Worm (Caenorhabditis elegans): ENCODE measurements around the gene vwa-8.

Gene vwa-8

DNA sequence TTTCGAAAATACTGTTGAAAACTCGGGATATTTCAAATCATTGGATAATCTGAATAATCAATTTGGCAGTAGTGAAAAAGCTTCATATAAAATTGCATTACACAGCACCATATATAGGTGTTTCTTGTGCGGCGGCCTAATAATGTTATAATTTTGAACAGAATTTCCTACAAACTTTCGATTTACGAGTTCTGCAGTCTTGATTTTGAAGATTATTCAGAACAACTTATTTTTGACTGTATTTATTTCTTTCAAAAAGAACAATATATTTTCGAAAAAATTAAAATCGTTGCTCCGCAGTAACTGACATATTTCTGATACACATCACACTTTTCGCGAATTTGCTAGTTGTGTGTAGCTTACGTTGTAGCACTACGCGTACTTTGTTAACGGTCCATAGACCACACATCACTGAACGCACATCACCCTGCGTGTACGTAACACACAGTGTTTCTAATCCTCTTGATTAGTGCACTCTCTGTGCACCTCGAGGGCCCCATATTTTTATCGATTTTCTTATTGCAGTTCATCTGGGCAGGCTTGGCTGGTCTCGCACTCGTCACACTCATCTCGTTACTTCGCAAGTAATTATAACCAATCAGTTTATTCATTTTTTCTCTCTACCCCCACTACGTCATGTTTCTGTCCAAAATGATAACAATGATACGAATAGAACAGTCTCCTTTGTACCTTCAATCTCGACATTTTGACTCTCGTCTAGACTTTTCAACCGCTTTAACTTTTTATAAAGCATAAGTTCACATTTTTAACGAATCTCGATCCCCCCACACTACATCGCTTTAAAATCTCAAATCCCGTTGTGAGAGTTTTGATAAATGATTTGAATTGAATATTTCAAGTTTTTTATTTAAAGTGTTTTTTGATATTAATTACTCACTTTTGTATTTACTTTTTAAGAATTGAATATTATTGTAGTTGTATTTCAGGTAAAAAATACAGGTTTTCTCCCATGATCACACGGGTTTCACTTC is at the start of gene vwa-8, which contains the start of gene F11C1.1:
Gene vwa-8, plus strand, starts transcription at position 942 of the 992 bp plus-strand sequence.
Gene F11C1.1, minus strand, starts transcription at position 51 of the 992 bp plus-strand sequence.
- TF ChIP-seq nhr-237 (tag; optimal IDR thresholded peaks at IDR 0.05) (no peak), ceh-16 (tag; optimal IDR thresholded peaks at IDR 0.05) (no peak), nhr-23 (tag; optimal IDR thresholded peaks at IDR 0.05) (no peak), lsy-2 (tag; optimal IDR thresholded peaks at IDR 0.05) (peak in 1 of 2 experiments; percentile 43), ama-1 (optimal IDR thresholded peaks at IDR 0.05) (no peak), lin-13 (GFP tag; optimal IDR thresholded peaks at IDR 0.05) (peak; percentile 43), nhr-21 (tag; optimal IDR thresholded peaks at IDR 0.05) (peak; percentile 51), sma-3 (GFP tag; optimal IDR thresholded peaks at IDR 0.05) (peak; percentile 30), crh-2 (tag; optimal IDR thresholded peaks at IDR 0.05) (peak; percentile 50), C34F6.9 (tag; optimal IDR thresholded peaks at IDR 0.05) (peak; percentile 32), sma-9 (GFP tag; optimal IDR thresholded peaks at IDR 0.05) (peak; percentile 80), sma-9 (tag; optimal IDR thresholded peaks at IDR 0.05) (no peak), peb-1 (tag; optimal IDR thresholded peaks at IDR 0.05) (no peak), lin-11 (tag; optimal IDR thresholded peaks at IDR 0.05) (no peak), nhr-11 (tag; optimal IDR thresholded peaks at IDR 0.05) (no peak), mbf-1 (tag; optimal IDR thresholded peaks at IDR 0.05) (no peak), aly-2 (tag; optimal IDR thresholded peaks at IDR 0.05) (no peak), sem-4 (tag; optimal IDR thresholded peaks at IDR 0.05) (no peak), Y55F3AM.14 (GFP tag; optimal IDR thresholded peaks at IDR 0.05) (no peak), blmp-1 (tag; optimal IDR thresholded peaks at IDR 0.05; ENCODE audit: insufficient read depth) (no peak), alr-1 (tag; optimal IDR thresholded peaks at IDR 0.05) (no peak), F13H6.1 (tag; optimal IDR thresholded peaks at IDR 0.05) (peak; percentile 58), nhr-77 (tag; optimal IDR thresholded peaks at IDR 0.05) (no peak), nhr-10 (tag; optimal IDR thresholded peaks at IDR 0.05) (peak; percentile 63), unc-39 (tag; optimal IDR thresholded peaks at IDR 0.05) (no peak), mdl-1 (tag; optimal IDR thresholded peaks at IDR 0.05) (no peak), lin-39 (tag; optimal IDR thresholded peaks at IDR 0.05) (no peak), ztf-11 (tag; optimal IDR thresholded peaks at IDR 0.05) (no peak), egl-27 (tag; optimal IDR thresholded peaks at IDR 0.05) (no peak), ztf-1 (GFP tag; conservative IDR thresholded peaks at IDR 0.05) (no peak), ceh-82 (tag; optimal IDR thresholded peaks at IDR 0.05) (no peak), nhr-6 (tag; optimal IDR thresholded peaks at IDR 0.05) (no peak), unc-55 (GFP tag; optimal IDR thresholded peaks at IDR 0.05) (no peak), nhr-25 (tag; optimal IDR thresholded peaks at IDR 0.05) (peak; percentile 69), zag-1 (tag; optimal IDR thresholded peaks at IDR 0.05) (no peak), skn-1 (tag; optimal IDR thresholded peaks at IDR 0.05) (no peak), nhr-129 (tag; optimal IDR thresholded peaks at IDR 0.05) (peak; percentile 80), ztf-4 (tag; optimal IDR thresholded peaks at IDR 0.05) (no peak), dmd-4 (tag; optimal IDR thresholded peaks at IDR 0.05) (no peak)

ce11 chrX:12942296-12942695 is 49.0 kb upstream of the vwa-8 start:
- TF ChIP-seq nhr-77 (tag; optimal IDR thresholded peaks at IDR 0.05) (no peak), elt-3 (tag; optimal IDR thresholded peaks at IDR 0.05) (no peak), fos-1 (tag; optimal IDR thresholded peaks at IDR 0.05) (peak; percentile 16), nhr-129 (tag; optimal IDR thresholded peaks at IDR 0.05) (no peak), aly-2 (tag; optimal IDR thresholded peaks at IDR 0.05) (no peak), sma-3 (GFP tag; optimal IDR thresholded peaks at IDR 0.05) (peak; percentile 15)

DNA sequence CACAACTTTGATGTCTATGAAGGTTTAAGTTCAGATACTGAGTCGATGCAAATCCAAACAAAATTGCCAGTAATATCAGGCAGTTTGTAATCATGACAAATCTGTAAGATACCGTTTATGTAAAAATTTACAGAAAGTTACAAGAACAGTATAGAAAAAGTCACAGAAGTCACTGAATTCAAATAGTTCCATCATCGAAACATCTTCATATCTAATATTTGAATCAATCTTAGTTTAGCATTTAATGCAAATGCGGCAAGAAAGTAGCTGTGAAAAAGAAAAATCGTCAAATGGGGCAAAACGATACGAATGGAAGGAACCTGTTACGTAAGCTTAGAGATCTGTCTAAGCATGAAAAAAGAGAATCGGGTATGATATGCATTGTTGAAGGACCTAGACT is 48.1 kb upstream of the vwa-8 start, which contains the start of gene gmap-2:
Gene gmap-2, minus strand, starts transcription at position 101 of the 400 bp plus-strand sequence.
- TF ChIP-seq mbf-1 (tag; optimal IDR thresholded peaks at IDR 0.05) (no peak), nhr-77 (tag; optimal IDR thresholded peaks at IDR 0.05) (no peak), ztf-4 (tag; optimal IDR thresholded peaks at IDR 0.05) (no peak), lin-13 (GFP tag; optimal IDR thresholded peaks at IDR 0.05) (no peak), nhr-10 (tag; optimal IDR thresholded peaks at IDR 0.05) (no peak), unc-39 (tag; optimal IDR thresholded peaks at IDR 0.05) (no peak), snpc-4 (tag; optimal IDR thresholded peaks at IDR 0.05) (no peak), ZK546.5 (tag; optimal IDR thresholded peaks at IDR 0.05) (no peak), nhr-21 (tag; optimal IDR thresholded peaks at IDR 0.05) (no peak), F13H6.1 (tag; optimal IDR thresholded peaks at IDR 0.05) (no peak), mdl-1 (tag; optimal IDR thresholded peaks at IDR 0.05) (no peak), C34F6.9 (tag; optimal IDR thresholded peaks at IDR 0.05) (no peak), unc-55 (GFP tag; optimal IDR thresholded peaks at IDR 0.05) (no peak), ama-1 (optimal IDR thresholded peaks at IDR 0.05) (no peak), nhr-11 (tag; optimal IDR thresholded peaks at IDR 0.05) (no peak), egl-27 (tag; optimal IDR thresholded peaks at IDR 0.05) (no peak)

All from whole organism, L2 larva.